Fruit fly (Drosophila melanogaster) whole organism, prepupa: ENCODE data around the gene CG2898.

Source experiments
- Blimp-1 ChIP-seq: fragments of 200-800 bp; sonication (Bioruptor generic); optimal IDR thresholded peaks from 3 replicates; lab custom pipeline; 2017; ENCODE audit warnings: missing biosample characterization, missing genetic modification characterization, mild to moderate bottlenecking, moderate library complexity, missing genetic modification reagents
- CG31627 ChIP-seq: fragments of 200-800 bp; sonication (Bioruptor generic); optimal IDR thresholded peaks from 3 replicates; lab custom pipeline; 2016; ENCODE audit warnings: missing biosample characterization, missing genetic modification characterization
- CG6854 ChIP-seq: fragments of 200-800 bp; sonication (Bioruptor generic); optimal IDR thresholded peaks from 2 replicates; lab custom pipeline; 2017; ENCODE audit warnings: missing biosample characterization, mild to moderate bottlenecking, missing genetic modification characterization
- Ets21C ChIP-seq: fragments of 200-800 bp; sonication (Bioruptor generic); optimal IDR thresholded peaks from 3 replicates; lab custom pipeline; 2016; ENCODE audit warnings: missing biosample characterization, missing genetic modification characterization
- Ets96B ChIP-seq: fragments of 200-800 bp; optimal IDR thresholded peaks from 2 replicates; lab custom pipeline; 2019; ENCODE audit warnings: missing biosample characterization, mild to moderate bottlenecking, missing genetic modification characterization, moderate library complexity
- Sox14 ChIP-seq: fragments of 200-800 bp; sonication (Bioruptor generic); optimal IDR thresholded peaks from 3 replicates; lab custom pipeline; 2016; ENCODE audit warnings: missing biosample characterization, missing genetic modification characterization
- eg ChIP-seq: fragments of 200-800 bp; sonication (Bioruptor generic); IDR thresholded peaks from 3 replicates; pipeline ENCODE4 v1.3.6; 2022; ENCODE audit warnings: missing biosample characterization, missing genetic modification characterization
- esn ChIP-seq: fragments of 200-800 bp; sonication (Bioruptor generic); optimal IDR thresholded peaks from 2 replicates; lab custom pipeline; 2016; ENCODE audit warnings: missing biosample characterization, mild to moderate bottlenecking, missing genetic modification characterization, moderate library complexity
- fd59A ChIP-seq: fragments of 200-800 bp; sonication (Bioruptor generic); optimal IDR thresholded peaks from 2 replicates; lab custom pipeline; 2017; ENCODE audit warnings: missing biosample characterization, mild to moderate bottlenecking, missing genetic modification characterization, missing genetic modification reagents
- svp ChIP-seq: fragments of 200-800 bp; sonication (Bioruptor generic); peaks from one replicate; lab custom pipeline; 2016; ENCODE audit warnings: missing biosample characterization, missing genetic modification characterization
- topi ChIP-seq: fragments of 200-800 bp; sonication (Bioruptor generic); optimal IDR thresholded peaks from 3 replicates; lab custom pipeline; 2016; ENCODE audit warnings: missing biosample characterization, missing genetic modification characterization

DNA sequence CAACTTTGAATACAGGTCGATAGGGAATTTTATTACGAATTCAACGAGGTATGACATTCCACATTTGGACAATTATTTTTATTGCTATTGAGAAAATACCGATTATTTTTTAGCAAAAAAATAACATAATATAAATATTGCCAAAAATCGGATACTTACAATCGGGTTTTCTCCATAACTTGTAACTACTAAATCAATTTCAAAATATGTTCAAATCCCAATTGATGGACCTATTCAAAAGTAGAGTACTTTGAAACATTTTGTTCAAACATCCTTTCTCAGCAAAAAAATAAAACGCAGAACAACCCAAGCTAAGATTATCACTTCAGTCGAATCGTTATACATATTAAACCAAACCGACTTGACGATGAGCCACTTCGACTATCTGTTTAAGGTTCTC lies 42.0 kb downstream of the CG2898 start, which contains the start of gene RabX2:
- TF ChIP-seq eg (GFP tag; lab: Robert Waterston, UW) (no peak), Sox14 (no peak), Ets96B (tag; lab: Kevin White, UChicago) (no peak), esn (no peak), CG31627 (GFP tag; lab: Kevin White, UChicago) (no peak), topi (GFP tag; lab: Kevin White, UChicago) (no peak), Ets21C (no peak), svp (GFP tag; lab: Kevin White, UChicago) (no peak), fd59A (no peak), Blimp-1 (GFP tag; lab: Kevin White, UChicago) (no peak), CG6854 (GFP tag; lab: Kevin White, UChicago) (no peak)
